Fruit fly (Drosophila melanogaster) whole organism, embryonic: ENCODE measurements around the gene CG7381.

ENCODE experiments used
- Atf3 ChIP-seq: fragments of 200-800 bp; sonication (Bioruptor generic); optimal IDR thresholded peaks from 3 replicates; lab custom pipeline; 2016; ENCODE audit warnings: missing biosample characterization, missing genetic modification characterization
- Atf6 ChIP-seq: fragments of 200-800 bp; sonication (Bioruptor generic); IDR thresholded peaks from 2 replicates; pipeline ENCODE4 v1.3.6; 2022; ENCODE audit warnings: missing biosample characterization, missing genetic modification characterization
- Bgb ChIP-seq: fragments of 200-800 bp; sonication (Bioruptor generic); IDR thresholded peaks from 2 replicates; pipeline ENCODE4 v1.3.6; 2022; ENCODE audit warnings: missing biosample characterization, missing genetic modification characterization; ENCODE audit not compliant: partially characterized antibody
- Blimp-1 ChIP-seq: fragments of 200-800 bp; sonication (Bioruptor generic); optimal IDR thresholded peaks from 3 replicates; lab custom pipeline; 2018; ENCODE audit warnings: missing biosample characterization, missing genetic modification characterization, mild to moderate bottlenecking, moderate library complexity, missing genetic modification reagents
- CG10431 ChIP-seq: fragments of 200-800 bp; sonication (Bioruptor generic); optimal IDR thresholded peaks from 3 replicates; lab custom pipeline; 2018; ENCODE audit warnings: missing biosample characterization, mild to moderate bottlenecking, missing genetic modification characterization
- CG11560 ChIP-seq: fragments of 200-800 bp; sonication (Bioruptor generic); IDR thresholded peaks from 3 replicates; pipeline ENCODE4 v1.3.6; 2022; ENCODE audit warnings: missing biosample characterization, missing genetic modification characterization
- CG12299 ChIP-seq: fragments of 200-800 bp; sonication (Bioruptor generic); optimal IDR thresholded peaks from 2 replicates; lab custom pipeline; 2018; ENCODE audit warnings: missing biosample characterization, mild to moderate bottlenecking, missing genetic modification characterization
- CG12391 ChIP-seq: fragments of 200-800 bp; sonication (Bioruptor generic); optimal IDR thresholded peaks from 3 replicates; lab custom pipeline; 2018; ENCODE audit warnings: missing biosample characterization, mild to moderate bottlenecking, missing genetic modification characterization, moderate library complexity
- CG13123 ChIP-seq: fragments of 200-800 bp; sonication (Bioruptor generic); optimal IDR thresholded peaks from 2 replicates; lab custom pipeline; 2016; ENCODE audit warnings: missing biosample characterization, missing genetic modification characterization
- CG15479 ChIP-seq: fragments of 200-800 bp; sonication (Bioruptor generic); optimal IDR thresholded peaks from 3 replicates; lab custom pipeline; 2019; ENCODE audit warnings: missing biosample characterization, mild to moderate bottlenecking, missing genetic modification characterization, moderate library complexity
- CG1602 ChIP-seq: fragments of 200-800 bp; sonication (Bioruptor generic); optimal IDR thresholded peaks from 3 replicates; lab custom pipeline; 2016; ENCODE audit warnings: missing biosample characterization, missing genetic modification characterization
- CG1603 ChIP-seq: fragments of 200-800 bp; sonication (Bioruptor generic); optimal IDR thresholded peaks from 2 replicates; lab custom pipeline; 2019; ENCODE audit warnings: missing biosample characterization, mild to moderate bottlenecking, missing genetic modification characterization, moderate library complexity
- CG16813 ChIP-seq: fragments of 200-800 bp; sonication (Bioruptor generic); IDR thresholded peaks from 3 replicates; pipeline ENCODE4 v1.3.6; 2022; ENCODE audit warnings: missing biosample characterization, missing genetic modification characterization; ENCODE audit not compliant: partially characterized antibody
- CG17612 ChIP-seq: fragments of 200-800 bp; sonication (Bioruptor generic); IDR thresholded peaks from 2 replicates; pipeline ENCODE4 v1.3.6; 2022; ENCODE audit warnings: missing biosample characterization, missing genetic modification characterization
- CG31441 ChIP-seq: fragments of 200-800 bp; sonication (Bioruptor generic); IDR thresholded peaks from 2 replicates; pipeline ENCODE4 v1.3.6; 2022; ENCODE audit warnings: missing biosample characterization, missing genetic modification characterization
- CG3163 ChIP-seq: fragments of 200-800 bp; sonication (Bioruptor generic); optimal IDR thresholded peaks from 3 replicates; lab custom pipeline; 2016; ENCODE audit warnings: missing biosample characterization, missing genetic modification characterization
- CG32772 ChIP-seq: fragments of 200-800 bp; sonication (Bioruptor generic); IDR thresholded peaks from 2 replicates; pipeline ENCODE4 v1.3.6; 2022; ENCODE audit warnings: missing biosample characterization, missing genetic modification characterization
- CG34376 ChIP-seq: fragments of 200-800 bp; sonication (Bioruptor generic); optimal IDR thresholded peaks from 2 replicates; lab custom pipeline; 2018; ENCODE audit warnings: missing biosample characterization, mild to moderate bottlenecking, missing genetic modification characterization
- CG3838 ChIP-seq: fragments of 200-800 bp; sonication (Bioruptor generic); optimal IDR thresholded peaks from 3 replicates; lab custom pipeline; 2016; ENCODE audit warnings: missing biosample characterization, missing genetic modification characterization
- CG42726 ChIP-seq: fragments of 200-800 bp; sonication (Bioruptor generic); IDR thresholded peaks from 2 replicates; pipeline ENCODE4 v1.3.6; 2022; ENCODE audit warnings: missing biosample characterization, missing genetic modification characterization; ENCODE audit not compliant: partially characterized antibody
- CG8388 ChIP-seq: fragments of 200-800 bp; sonication (Bioruptor generic); optimal IDR thresholded peaks from 2 replicates; lab custom pipeline; 2019; ENCODE audit warnings: missing biosample characterization, mild to moderate bottlenecking, missing genetic modification characterization, moderate library complexity
- CG9817 ChIP-seq: fragments of 200-800 bp; sonication (Bioruptor generic); optimal IDR thresholded peaks from 2 replicates; lab custom pipeline; 2018; ENCODE audit warnings: missing biosample characterization, mild to moderate bottlenecking, missing genetic modification characterization, moderate library complexity
- Dll ChIP-seq: fragments of 200-800 bp; sonication (Bioruptor generic); IDR thresholded peaks from 4 replicates; pipeline ENCODE4 v1.3.6; 2022; ENCODE audit warnings: missing biosample characterization, missing genetic modification characterization; ENCODE audit not compliant: partially characterized antibody
- Hey ChIP-seq: fragments of 200-800 bp; sonication (Bioruptor generic); optimal IDR thresholded peaks from 3 replicates; lab custom pipeline; 2018; ENCODE audit warnings: missing biosample characterization, mild to moderate bottlenecking, missing genetic modification characterization
- HmgD ChIP-seq: fragments of 200-800 bp; sonication (Bioruptor generic); optimal IDR thresholded peaks from 3 replicates; lab custom pipeline; 2016; ENCODE audit warnings: missing biosample characterization, missing genetic modification characterization
- HmgZ ChIP-seq: fragments of 200-800 bp; sonication (Bioruptor generic); optimal IDR thresholded peaks from 2 replicates; lab custom pipeline; 2018; ENCODE audit warnings: missing biosample characterization, mild to moderate bottlenecking, missing genetic modification characterization
- NFAT ChIP-seq: fragments of 200-800 bp; sonication (Bioruptor generic); IDR thresholded peaks from 2 replicates; pipeline ENCODE4 v1.3.6; 2022; ENCODE audit warnings: missing biosample characterization, missing genetic modification characterization
- Nf-YA ChIP-seq: fragments of 200-800 bp; sonication (Bioruptor generic); IDR thresholded peaks from 2 replicates; pipeline ENCODE4 v1.3.6; 2022; ENCODE audit warnings: missing biosample characterization, missing genetic modification characterization
- Scr ChIP-seq: fragments of 200-800 bp; sonication (Bioruptor generic); IDR thresholded peaks from 2 replicates; pipeline ENCODE4 v1.3.6; 2022; ENCODE audit warnings: missing biosample characterization, missing genetic modification characterization; ENCODE audit not compliant: partially characterized antibody
- Trl ChIP-seq, 3 experiments: fragments of >200 bp in 2 of 3; fragments of 200-800 bp in 1 of 3; sonication (Bioruptor generic) in 1 of 3; optimal IDR thresholded peaks; 2 replicates in 1 of 3; 3 replicates in 2 of 3; lab custom pipeline; 2016 to 2017; ENCODE audit warnings: missing biosample characterization in 1 of 3, missing genetic modification characterization in 1 of 3
- al ChIP-seq: fragments of 200-800 bp; sonication (Bioruptor generic); IDR thresholded peaks from 2 replicates; pipeline ENCODE4 v1.3.6; 2022; ENCODE audit warnings: missing biosample characterization, missing genetic modification characterization
- br ChIP-seq: fragments of >200 bp; optimal IDR thresholded peaks from 2 replicates; lab custom pipeline; 2017
- disco-r ChIP-seq: fragments of 200-800 bp; sonication (Bioruptor generic); optimal IDR thresholded peaks from 2 replicates; lab custom pipeline; 2016; ENCODE audit warnings: missing biosample characterization, missing genetic modification characterization
- fd96Cb ChIP-seq: fragments of 200-800 bp; sonication (Bioruptor generic); optimal IDR thresholded peaks from 2 replicates; lab custom pipeline; 2018; ENCODE audit warnings: missing biosample characterization, mild to moderate bottlenecking, missing genetic modification characterization, moderate library complexity
- gcm ChIP-seq: fragments of 200-800 bp; sonication (Bioruptor generic); optimal IDR thresholded peaks from 2 replicates; lab custom pipeline; 2019; ENCODE audit warnings: missing biosample characterization, mild to moderate bottlenecking, missing genetic modification characterization, moderate library complexity
- ham ChIP-seq: fragments of 200-800 bp; sonication (Bioruptor generic); IDR thresholded peaks from 2 replicates; pipeline ENCODE4 v1.3.6; 2022; ENCODE audit warnings: missing biosample characterization, missing genetic modification characterization
- hkb ChIP-seq, 2 experiments: fragments of 200-800 bp in 1 of 2; fragments of >200 bp in 1 of 2; sonication (Bioruptor generic) in 1 of 2; IDR thresholded peaks in 1 of 2; optimal IDR thresholded peaks in 1 of 2; 2 replicates each; pipeline versions ENCODE4 v1.3.6 to Lab custom; 2017 to 2022; ENCODE audit warnings: missing biosample characterization in 1 of 2, missing genetic modification characterization in 1 of 2
- lola ChIP-seq, 3 experiments: fragments of >200 bp in 2 of 3; fragments of 200-800 bp in 1 of 3; sonication (Bioruptor generic) in 1 of 3; optimal IDR thresholded peaks; 2 replicates each; lab custom pipeline; 2017 to 2019; ENCODE audit warnings: missing biosample characterization in 3 of 3, missing genetic modification characterization in 3 of 3, mild to moderate bottlenecking in 1 of 3, moderate library complexity in 1 of 3
- org-1 ChIP-seq: fragments of 200-800 bp; sonication (Bioruptor generic); optimal IDR thresholded peaks from 2 replicates; lab custom pipeline; 2017; ENCODE audit warnings: missing biosample characterization, missing genetic modification characterization
- prd ChIP-seq, 3 experiments: fragments of >200 bp in 2 of 3; fragments of 200-800 bp in 1 of 3; sonication (Bioruptor generic) in 1 of 3; optimal IDR thresholded peaks in 2 of 3; IDR thresholded peaks in 1 of 3; 2 replicates in 2 of 3; 3 replicates in 1 of 3; pipeline versions ENCODE4 v1.3.6 to Lab custom; 2017 to 2022; ENCODE audit warnings: missing biosample characterization in 1 of 3, missing genetic modification characterization in 1 of 3
- row ChIP-seq: fragments of 200-800 bp; sonication (Bioruptor generic); IDR thresholded peaks from 3 replicates; pipeline ENCODE4 v1.3.6; 2022; ENCODE audit warnings: missing biosample characterization, missing genetic modification characterization
- sens-2 ChIP-seq: fragments of 200-800 bp; sonication (Bioruptor generic); IDR thresholded peaks from 2 replicates; pipeline ENCODE4 v1.3.6; 2022; ENCODE audit warnings: missing biosample characterization, missing genetic modification characterization
- twi ChIP-seq: fragments of 200-800 bp; optimal IDR thresholded peaks from 2 replicates; lab custom pipeline; 2019; ENCODE audit warnings: missing biosample characterization, mild to moderate bottlenecking, missing genetic modification characterization, moderate library complexity
- unpg ChIP-seq: fragments of 200-800 bp; sonication (Bioruptor generic); optimal IDR thresholded peaks from 3 replicates; lab custom pipeline; 2018; ENCODE audit warnings: missing biosample characterization, mild to moderate bottlenecking, missing genetic modification characterization, moderate library complexity
- vvl ChIP-seq: fragments of 200-800 bp; sonication (Bioruptor generic); IDR thresholded peaks from 2 replicates; pipeline ENCODE4 v1.3.6; 2022; ENCODE audit warnings: missing biosample characterization, missing genetic modification characterization

The CG7381 gene

DNA sequence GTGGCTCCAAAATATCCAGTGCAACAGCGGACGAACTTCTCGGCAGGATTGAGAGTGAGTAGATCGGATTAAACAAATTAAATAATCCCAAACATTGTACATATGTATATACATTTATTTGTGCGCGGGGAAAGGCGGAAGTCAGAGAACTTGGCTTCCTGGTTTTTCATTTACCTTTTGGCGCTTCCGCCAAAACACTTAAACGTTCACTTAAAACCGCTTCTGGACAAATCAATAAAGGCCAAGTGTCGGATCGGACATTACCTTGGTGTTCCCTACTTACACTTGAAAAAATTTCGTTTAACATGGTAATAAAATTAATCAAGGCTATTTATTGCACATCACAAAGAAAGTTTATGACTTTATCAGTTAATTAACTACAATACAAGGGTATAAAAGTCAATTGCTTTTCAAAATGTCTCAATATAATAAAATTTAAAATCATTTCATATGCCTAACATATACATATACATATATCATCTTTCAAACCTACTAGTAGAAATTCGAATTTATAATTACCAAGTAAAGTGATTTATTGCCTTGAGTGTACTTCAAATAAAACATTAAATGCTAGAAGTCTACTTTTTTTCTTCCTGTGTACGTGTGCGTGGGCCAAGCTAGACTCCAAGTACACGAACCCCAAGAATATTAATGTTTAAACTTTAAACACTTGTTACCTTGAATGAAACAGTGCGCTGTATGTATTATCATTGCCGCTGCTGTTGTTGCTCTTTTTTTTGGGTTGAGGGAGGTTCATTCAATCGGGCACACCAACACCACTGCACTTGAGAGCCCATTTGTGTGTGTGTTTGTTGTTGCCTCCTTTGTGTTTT, 4.3 kb upstream of the CG7381 start (continued):
- TF ChIP-seq CG16813 (GFP tag; lab: Robert Waterston, UW) (no peak), CG1602 (GFP tag; lab: Kevin White, UChicago) (peak; percentile 46), prd (optimal IDR thresholded peaks at IDR 0.05; lab: Kevin White, UChicago) (no peak), prd (GFP tag; IDR thresholded peaks at IDR 0.05; lab: Robert Waterston, UW) (peak; percentile 36; the same call in 2 of the 3 replicates), Nf-YA (GFP tag; lab: Robert Waterston, UW) (no peak), Atf6 (GFP tag; lab: Robert Waterston, UW) (no peak; the same call in 1 of the 2 replicates), CG9817 (tag; lab: Kevin White, UChicago) (peak; percentile 27), fd96Cb (peak; percentile 51), CG13123 (no peak), CG11560 (tag; lab: Robert Waterston, UW) (no peak), disco-r (GFP tag; lab: Kevin White, UChicago) (peak; percentile 10), CG15479 (GFP tag; lab: Kevin White, UChicago) (no peak)

DNA sequence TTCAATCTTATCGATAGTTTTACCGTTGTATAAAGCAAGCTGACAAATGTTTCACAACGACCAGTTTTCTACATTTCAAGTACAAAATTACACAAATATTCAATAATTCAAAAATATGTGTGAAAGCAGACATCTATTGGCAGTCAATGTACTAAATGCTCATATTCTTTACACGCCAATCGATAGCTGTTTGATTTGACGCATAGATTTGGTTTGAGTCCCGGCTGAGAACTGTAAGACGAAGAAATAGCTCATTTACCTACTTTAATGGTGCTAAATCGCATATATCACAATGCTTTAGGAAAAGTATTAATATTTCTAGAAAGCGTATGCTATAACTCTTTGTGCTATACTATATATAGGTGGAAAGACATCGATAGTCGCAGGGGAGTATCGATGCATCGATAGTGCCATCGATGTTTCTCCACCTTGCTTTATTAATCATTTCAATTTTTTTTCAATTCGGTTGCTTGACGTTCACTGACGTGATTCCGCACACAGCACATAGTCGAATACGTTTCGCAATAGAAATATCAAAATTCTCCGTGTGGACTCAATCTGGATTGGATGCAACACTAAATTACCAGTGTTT, 3.5 kb upstream of the CG7381 start, which contains the start of gene Paip2:
TSS of gene Paip2 (plus strand) at position 165 of the 592 bp plus-strand sequence.
- TF ChIP-seq CG3838 (peak; percentile 39), twi (peak; percentile 12), vvl (GFP tag; lab: Robert Waterston, UW) (0 out of 2 replicates have a peak, but pooled peaks have one; percentile 6), CG3163 (peak; percentile 11), CG17612 (no peak), org-1 (GFP tag; lab: Kevin White, UChicago) (no peak), CG42726 (GFP tag; lab: Robert Waterston, UW) (peak; percentile 83), lola (GFP tag; optimal IDR thresholded peaks at IDR 0.05; lab: Kevin White, UChicago) (peak in 1 of 3 experiments; percentile 32), CG10431 (GFP tag; lab: Kevin White, UChicago) (no peak), CG34376 (peak; percentile 44), ham (GFP tag; lab: Robert Waterston, UW) (no peak), sens-2 (GFP tag; lab: Robert Waterston, UW) (no peak), CG12299 (tag; lab: Kevin White, UChicago) (peak; percentile 5), hkb (optimal IDR thresholded peaks at IDR 0.05; lab: Kevin White, UChicago) (no peak), hkb (GFP tag; IDR thresholded peaks at IDR 0.05; lab: Robert Waterston, UW) (0 out of 2 replicates have a peak, but pooled peaks have one; percentile 25), unpg (GFP tag; lab: Kevin White, UChicago) (no peak), Bgb (GFP tag; lab: Robert Waterston, UW) (peak; percentile 97), Hey (tag; lab: Kevin White, UChicago) (no peak), Atf3 (GFP tag; lab: Kevin White, UChicago) (peak; percentile 1), Dll (GFP tag; lab: Robert Waterston, UW) (peak; percentile 99), HmgZ (tag; lab: Kevin White, UChicago) (peak; percentile 43), CG12391 (tag; lab: Kevin White, UChicago) (peak; percentile 40), br (lab: Kevin White, UChicago) (no peak), CG31441 (GFP tag; lab: Robert Waterston, UW) (0 out of 2 replicates have a peak, but pooled peaks have one; percentile 19), NFAT (GFP tag; lab: Robert Waterston, UW) (no peak), CG1603 (tag; lab: Kevin White, UChicago) (peak; percentile 71), gcm (no peak), Trl (optimal IDR thresholded peaks at IDR 0.05; lab: Kevin White, UChicago) (no peak), Trl (GFP tag; optimal IDR thresholded peaks at IDR 0.05; lab: Kevin White, UChicago) (peak; percentile 28), CG8388 (GFP tag; lab: Kevin White, UChicago) (no peak), CG32772 (GFP tag; lab: Robert Waterston, UW) (peak; percentile 58), al (GFP tag; lab: Robert Waterston, UW) (0 out of 2 replicates have a peak, but pooled peaks have one; percentile 24), Scr (GFP tag; lab: Robert Waterston, UW) (peak; percentile 99), row (0 out of 3 replicates have a peak, but pooled peaks have one; percentile 21), Blimp-1 (GFP tag; lab: Kevin White, UChicago) (no peak), HmgD (GFP tag; lab: Kevin White, UChicago) (peak; percentile 65)
